Fruit fly (Drosophila melanogaster): ENCODE results near the gene app.

DNA sequence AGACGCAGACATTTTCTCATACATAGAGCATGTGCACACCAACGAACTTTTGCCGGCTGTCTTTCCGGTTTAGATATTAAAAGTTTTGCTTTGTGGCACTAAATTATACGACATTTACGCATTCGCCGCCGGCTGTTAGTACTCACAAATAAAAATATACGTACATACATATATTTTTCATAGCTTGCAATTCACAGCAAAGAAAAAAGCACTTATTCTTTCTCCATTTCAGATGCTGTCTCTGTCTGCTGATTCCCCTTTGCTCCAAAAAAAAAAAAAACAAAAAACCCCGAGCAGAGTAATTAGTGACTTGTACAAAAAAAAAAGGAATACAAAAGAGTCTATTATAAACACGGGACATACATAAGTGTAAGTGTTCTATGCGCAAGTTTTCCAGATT, 89.3 kb downstream of the app start, which contains the start of gene CAH2:
- TF ChIP-seq CG34367 (tag; optimal IDR thresholded peaks at IDR 0.05), result no peak
- TF ChIP-seq CG17806 (tag; optimal IDR thresholded peaks at IDR 0.05), result no peak
- no peak for TF ChIP-seq D1 (tag; optimal IDR thresholded peaks at IDR 0.05)
- no peak for TF ChIP-seq CG14655 (GFP tag; optimal IDR thresholded peaks at IDR 0.05)
- no peak for TF ChIP-seq CG8301 (tag; optimal IDR thresholded peaks at IDR 0.05)
- no peak for TF ChIP-seq CG9948 (tag; optimal IDR thresholded peaks at IDR 0.05)
- no peak for TF ChIP-seq Snoo (tag; optimal IDR thresholded peaks at IDR 0.05)
- TF ChIP-seq rn (GFP tag; IDR thresholded peaks at IDR 0.05), result no peak
- TF ChIP-seq EcR (GFP tag; optimal IDR thresholded peaks at IDR 0.05), result no peak
